Fruit fly (Drosophila melanogaster) whole organism, embryonic: ENCODE results near the gene CG15449.

ENCODE experiments used
- Blimp-1 ChIP-seq: fragments of 200-800 bp; sonication (Bioruptor generic); optimal IDR thresholded peaks from 3 replicates; lab custom pipeline; 2018; ENCODE audit warnings: missing biosample characterization, missing genetic modification characterization, mild to moderate bottlenecking, moderate library complexity, missing genetic modification reagents
- CG17385 ChIP-seq: fragments of 200-800 bp; sonication (Bioruptor generic); optimal IDR thresholded peaks from 3 replicates; lab custom pipeline; 2018; ENCODE audit warnings: missing biosample characterization, mild to moderate bottlenecking, missing genetic modification characterization
- CG30020 ChIP-seq: fragments of 200-800 bp; optimal IDR thresholded peaks from 2 replicates; lab custom pipeline; 2019; ENCODE audit warnings: missing biosample characterization, mild to moderate bottlenecking, missing genetic modification characterization, moderate library complexity
- Chrac-16 ChIP-seq: fragments of 200-800 bp; sonication (Bioruptor generic); optimal IDR thresholded peaks from 3 replicates; lab custom pipeline; 2016; ENCODE audit warnings: missing biosample characterization, missing genetic modification characterization
- HLH3B ChIP-seq: fragments of 200-800 bp; sonication (Bioruptor generic); IDR thresholded peaks from 2 replicates; pipeline ENCODE4 v1.3.6; 2022; ENCODE audit warnings: missing biosample characterization, missing genetic modification characterization
- Hmr ChIP-seq: fragments of 200-800 bp; sonication (Bioruptor generic); optimal IDR thresholded peaks from 3 replicates; lab custom pipeline; 2017; ENCODE audit warnings: mild to moderate bottlenecking, missing biosample characterization, missing genetic modification reagents, missing genetic modification characterization
- Hr39 ChIP-seq: fragments of >200 bp; optimal IDR thresholded peaks from 2 replicates; lab custom pipeline; 2017
- grn ChIP-seq: fragments of 200-800 bp; sonication (Bioruptor generic); optimal IDR thresholded peaks from 3 replicates; lab custom pipeline; 2017; ENCODE audit warnings: missing biosample characterization, missing genetic modification characterization

DNA sequence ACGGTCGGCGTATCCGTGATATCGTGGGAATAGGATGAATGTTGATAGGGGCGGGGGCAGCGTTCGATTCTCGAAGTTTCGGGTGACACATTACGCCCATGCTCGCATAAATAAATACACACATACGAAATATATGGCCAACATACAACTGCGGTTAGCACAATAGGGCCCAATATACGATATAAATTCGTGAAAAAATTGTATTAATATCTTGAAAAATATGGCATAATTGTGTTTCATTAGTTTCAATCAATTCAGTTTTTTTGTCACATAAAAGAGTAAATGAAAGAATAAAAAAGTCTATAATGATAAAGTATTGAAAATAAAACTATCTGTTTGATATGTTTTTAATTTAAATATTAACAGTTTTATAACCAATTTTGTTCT is 4.5 kb downstream of the CG15449 start:
- TF ChIP-seq grn (no peak), CG17385 (GFP tag; lab: Kevin White, UChicago) (no peak), HLH3B (GFP tag; lab: Robert Waterston, UW) (no peak), Hmr (no peak), Hr39 (lab: Kevin White, UChicago) (no peak), Chrac-16 (GFP tag; lab: Kevin White, UChicago) (no peak), Blimp-1 (GFP tag; lab: Kevin White, UChicago) (no peak), CG30020 (tag; lab: Kevin White, UChicago) (no peak)
